Fruit fly (Drosophila melanogaster) whole organism, adult: ENCODE measurements around the gene Megf8.

Experiments
- CG12768 ChIP-seq: fragments of 200-800 bp; sonication (Bioruptor generic); optimal IDR thresholded peaks from 2 replicates; lab custom pipeline; 2017; ENCODE audit warnings: missing biosample characterization, missing genetic modification characterization, mild to moderate bottlenecking, moderate library complexity, missing genetic modification reagents
- CG33017 ChIP-seq: fragments of 200-800 bp; sonication (Bioruptor generic); optimal IDR thresholded peaks from 2 replicates; lab custom pipeline; 2018; ENCODE audit warnings: missing biosample characterization, mild to moderate bottlenecking, missing genetic modification characterization, moderate library complexity
- Clk ChIP-seq: fragments of 200-800 bp; sonication (Bioruptor generic); optimal IDR thresholded peaks from 2 replicates; lab custom pipeline; 2017; ENCODE audit warnings: missing biosample characterization, missing genetic modification characterization
- Hr96 ChIP-seq: fragments of 200-800 bp; sonication (Bioruptor generic); optimal IDR thresholded peaks from 2 replicates; lab custom pipeline; 2016; ENCODE audit warnings: missing biosample characterization, missing genetic modification characterization
- Mnt ChIP-seq: fragments of 200-800 bp; sonication (Bioruptor generic); optimal IDR thresholded peaks from 2 replicates; lab custom pipeline; 2016; ENCODE audit warnings: missing biosample characterization, mild to moderate bottlenecking, missing genetic modification characterization
- kay ChIP-seq: fragments of 200-800 bp; sonication (Bioruptor generic); peaks from one replicate; lab custom pipeline; 2016; ENCODE audit warnings: missing biosample characterization, missing genetic modification characterization, borderline replicate concordance

DNA sequence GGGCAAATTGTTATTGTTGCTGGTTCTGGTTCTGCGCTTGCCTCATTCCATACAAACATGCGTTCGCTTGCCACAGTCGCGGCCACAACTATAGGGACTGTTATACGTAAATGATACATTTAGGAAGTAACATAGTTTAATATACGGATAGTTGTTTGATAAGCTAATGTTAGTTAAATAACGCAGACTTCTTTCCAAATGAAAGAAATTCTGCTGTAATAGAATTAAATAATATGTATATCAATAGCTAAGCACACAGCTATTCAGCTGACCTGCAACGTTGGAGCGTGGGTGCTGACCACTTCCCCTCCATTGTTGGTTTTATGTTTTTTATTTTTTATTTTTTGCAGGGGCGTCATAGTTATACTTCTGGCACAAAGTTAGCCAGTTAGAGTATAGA lies 8.5 kb upstream of the Megf8 start:
- TF ChIP-seq Mnt (GFP tag; lab: Kevin White, UChicago) (peak; percentile 5), CG12768 (GFP tag; lab: Kevin White, UChicago) (peak; percentile 44), Hr96 (GFP tag; lab: Kevin White, UChicago) (no peak), kay (GFP tag; lab: Kevin White, UChicago) (no peak), CG33017 (peak; percentile 75), Clk (GFP tag; lab: Kevin White, UChicago) (peak; percentile 25)
